Fruit fly (Drosophila melanogaster) whole organism, adult: ENCODE data around the gene CG31406.

Source experiments
- CG11617 ChIP-seq: fragments of 200-800 bp; sonication (Bioruptor generic); optimal IDR thresholded peaks from 2 replicates; lab custom pipeline; 2017; ENCODE audit warnings: mild to moderate bottlenecking, missing biosample characterization, missing genetic modification reagents, missing genetic modification characterization
- CG12768 ChIP-seq: fragments of 200-800 bp; sonication (Bioruptor generic); optimal IDR thresholded peaks from 2 replicates; lab custom pipeline; 2017; ENCODE audit warnings: missing biosample characterization, missing genetic modification characterization, mild to moderate bottlenecking, moderate library complexity, missing genetic modification reagents
- CG1620 ChIP-seq: fragments of 200-800 bp; sonication (Bioruptor generic); optimal IDR thresholded peaks from 2 replicates; lab custom pipeline; 2016; ENCODE audit warnings: missing biosample characterization, missing genetic modification characterization
- CG33017 ChIP-seq: fragments of 200-800 bp; sonication (Bioruptor generic); optimal IDR thresholded peaks from 2 replicates; lab custom pipeline; 2018; ENCODE audit warnings: missing biosample characterization, mild to moderate bottlenecking, missing genetic modification characterization, moderate library complexity
- CG7045 ChIP-seq: fragments of 200-800 bp; sonication (Bioruptor generic); optimal IDR thresholded peaks from 2 replicates; lab custom pipeline; 2017; ENCODE audit warnings: missing biosample characterization, mild to moderate bottlenecking, missing genetic modification characterization
- CG7101 ChIP-seq: fragments of 200-800 bp; sonication (Bioruptor generic); optimal IDR thresholded peaks from 2 replicates; lab custom pipeline; 2018; ENCODE audit warnings: missing biosample characterization, mild to moderate bottlenecking, missing genetic modification characterization, moderate library complexity
- Clk ChIP-seq: fragments of 200-800 bp; sonication (Bioruptor generic); optimal IDR thresholded peaks from 2 replicates; lab custom pipeline; 2017; ENCODE audit warnings: missing biosample characterization, missing genetic modification characterization
- Hr96 ChIP-seq: fragments of 200-800 bp; sonication (Bioruptor generic); optimal IDR thresholded peaks from 2 replicates; lab custom pipeline; 2016; ENCODE audit warnings: missing biosample characterization, missing genetic modification characterization
- Mnt ChIP-seq: fragments of 200-800 bp; sonication (Bioruptor generic); optimal IDR thresholded peaks from 2 replicates; lab custom pipeline; 2016; ENCODE audit warnings: missing biosample characterization, mild to moderate bottlenecking, missing genetic modification characterization
- cic ChIP-seq: fragments of 200-800 bp; sonication (Bioruptor generic); optimal IDR thresholded peaks from 2 replicates; lab custom pipeline; 2017; ENCODE audit warnings: missing biosample characterization, mild to moderate bottlenecking, missing genetic modification characterization, moderate library complexity
- cnc ChIP-seq, 2 experiments: fragments of >200 bp; optimal IDR thresholded peaks; 2 replicates each; lab custom pipeline; 2017
- kay ChIP-seq: fragments of 200-800 bp; sonication (Bioruptor generic); peaks from one replicate; lab custom pipeline; 2016; ENCODE audit warnings: missing biosample characterization, missing genetic modification characterization, borderline replicate concordance
- ovo ChIP-seq: fragments of 200-800 bp; sonication (Bioruptor generic); optimal IDR thresholded peaks from 2 replicates; lab custom pipeline; 2016; ENCODE audit warnings: missing biosample characterization, missing genetic modification characterization
- pad ChIP-seq: fragments of 200-800 bp; sonication (Bioruptor generic); optimal IDR thresholded peaks from 3 replicates; lab custom pipeline; 2017; ENCODE audit warnings: missing biosample characterization, missing genetic modification characterization, mild to moderate bottlenecking, moderate library complexity, missing genetic modification reagents
- tj ChIP-seq: fragments of 200-800 bp; sonication (Bioruptor generic); optimal IDR thresholded peaks from 3 replicates; lab custom pipeline; 2017; ENCODE audit warnings: missing biosample characterization, mild to moderate bottlenecking, missing genetic modification characterization, moderate library complexity
- toe ChIP-seq: fragments of 200-800 bp; sonication (Bioruptor generic); optimal IDR thresholded peaks from 2 replicates; lab custom pipeline; 2016; ENCODE audit warnings: missing biosample characterization, missing genetic modification characterization

CG31406 gene

dm6 chr3R:10392539-10392919 is 44.0 kb downstream of the CG31406 start:
- TF ChIP-seq CG33017 (tag; lab: Kevin White, UChicago) (no peak), Hr96 (GFP tag; lab: Kevin White, UChicago) (no peak), ovo (GFP tag; lab: Kevin White, UChicago) (no peak), toe (no peak), Mnt (GFP tag; lab: Kevin White, UChicago) (no peak), CG12768 (GFP tag; lab: Kevin White, UChicago) (no peak), kay (GFP tag; lab: Kevin White, UChicago) (no peak), CG7101 (tag; lab: Kevin White, UChicago) (no peak)

dm6 chr3R:10393020-10393653 is 44.6 kb downstream of the CG31406 start:
- TF ChIP-seq kay (GFP tag; lab: Kevin White, UChicago) (peak; percentile 95), cnc (optimal IDR thresholded peaks at IDR 0.05; lab: Kevin White, UChicago) (peak in 1 of 2 experiments; percentile 17), tj (GFP tag; lab: Kevin White, UChicago) (peak; percentile 97), CG12768 (GFP tag; lab: Kevin White, UChicago) (peak; percentile 67), Clk (no peak), Mnt (GFP tag; lab: Kevin White, UChicago) (peak; percentile 17), ovo (GFP tag; lab: Kevin White, UChicago) (peak; percentile 4), cic (GFP tag; lab: Kevin White, UChicago) (peak; percentile 87), toe (no peak)

- TF ChIP-seq CG7101 (tag; lab: Kevin White, UChicago) (no peak), tj (GFP tag; lab: Kevin White, UChicago) (no peak), toe (no peak), CG33017 (tag; lab: Kevin White, UChicago) (no peak), CG11617 (GFP tag; lab: Kevin White, UChicago) (no peak), CG1620 (GFP tag; lab: Kevin White, UChicago) (no peak), cnc (optimal IDR thresholded peaks at IDR 0.05; lab: Kevin White, UChicago) (no peak), kay (GFP tag; lab: Kevin White, UChicago) (no peak), CG7045 (GFP tag; lab: Kevin White, UChicago) (no peak)
Observed at dm6 chr3R:10393654-10394367, 45.2 kb downstream of the CG31406 start.

dm6 chr3R:10394368-10394770 is 45.8 kb downstream of the CG31406 start:
- TF ChIP-seq ovo (GFP tag; lab: Kevin White, UChicago) (no peak), cic (GFP tag; lab: Kevin White, UChicago) (peak; percentile 90), Mnt (GFP tag; lab: Kevin White, UChicago) (peak; percentile 76), CG7101 (tag; lab: Kevin White, UChicago) (no peak), kay (GFP tag; lab: Kevin White, UChicago) (peak; percentile 77)

dm6 chr3R:10395233-10395815 is 46.8 kb downstream of the CG31406 start:
- TF ChIP-seq cic (GFP tag; lab: Kevin White, UChicago) (peak; percentile 23), pad (GFP tag; lab: Kevin White, UChicago) (no peak)
